Fruit fly (Drosophila melanogaster) whole organism: ENCODE measurements around the gene CG15269.

ENCODE experiments used
- pan ChIP-seq: fragments of >200 bp; optimal IDR thresholded peaks from 2 replicates; lab custom pipeline; 2017
- psq ChIP-seq: fragments of >200 bp; optimal IDR thresholded peaks from 2 replicates; lab custom pipeline; 2017

DNA sequence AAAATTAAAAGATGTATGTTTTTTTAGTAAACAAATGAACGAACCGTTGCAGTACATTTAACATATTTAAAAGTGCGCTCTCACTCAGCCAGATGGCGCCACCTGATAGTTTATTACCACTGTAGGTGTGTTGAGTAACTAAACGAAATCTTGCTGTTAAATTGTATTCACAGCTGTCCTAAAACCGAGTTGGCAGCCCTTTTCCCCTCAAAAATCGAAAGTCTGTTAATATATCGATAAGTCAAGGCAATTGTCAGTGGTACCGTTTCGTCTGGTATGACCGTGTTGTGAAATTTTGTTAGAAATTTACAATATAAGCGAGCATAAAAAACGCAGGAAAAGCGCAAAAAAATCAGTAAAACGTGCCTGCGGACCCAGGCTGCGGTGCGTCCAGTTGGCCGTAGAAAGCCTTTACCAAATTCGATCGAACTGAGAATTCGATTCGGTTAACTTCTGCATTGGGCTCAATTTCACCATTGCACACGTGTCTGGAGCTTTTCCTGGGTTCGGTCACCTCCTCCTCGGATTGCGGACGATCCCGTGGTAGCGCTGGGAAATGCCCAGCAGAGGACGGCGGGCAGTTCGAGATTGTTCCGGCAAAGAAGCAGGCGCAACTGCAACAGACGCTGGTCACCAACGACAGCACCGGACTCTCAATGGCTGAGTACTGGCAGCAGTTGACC, 4.2 kb downstream of the CG15269 start, which contains the start of gene stc:
- TF ChIP-seq pan (lab: Kevin White, UChicago) (no peak), psq (lab: Kevin White, UChicago) (no peak)
